Fruit fly (Drosophila melanogaster) whole organism, wandering third instar larva: ENCODE measurements around the gene Rsph1.

ENCODE experiments used
- Abd-B ChIP-seq: fragments of >200 bp; optimal IDR thresholded peaks from 2 replicates; lab custom pipeline; 2017; ENCODE audit warnings: missing biosample characterization, missing genetic modification characterization
- CG9705 ChIP-seq: fragments of 200-800 bp; sonication (Bioruptor generic); optimal IDR thresholded peaks from 2 replicates; lab custom pipeline; 2018; ENCODE audit warnings: missing biosample characterization, mild to moderate bottlenecking, missing genetic modification characterization
- Dfd ChIP-seq: fragments of >200 bp; optimal IDR thresholded peaks from 2 replicates; lab custom pipeline; 2017; ENCODE audit warnings: missing biosample characterization, missing genetic modification characterization
- GATAd ChIP-seq: sonication (Bioruptor generic); optimal IDR thresholded peaks from 2 replicates; lab custom pipeline; 2016; ENCODE audit warnings: missing biosample characterization, missing genetic modification characterization
- Hnf4 ChIP-seq: fragments of 200-800 bp; sonication (Bioruptor generic); optimal IDR thresholded peaks from 2 replicates; lab custom pipeline; 2016; ENCODE audit warnings: missing biosample characterization, mild to moderate bottlenecking, missing genetic modification characterization
- Hr78 ChIP-seq: fragments of >200 bp; optimal IDR thresholded peaks from 2 replicates; lab custom pipeline; 2017; ENCODE audit warnings: missing biosample characterization, missing genetic modification characterization
- OdsH ChIP-seq: fragments of 200-800 bp; sonication (Bioruptor generic); optimal IDR thresholded peaks from 2 replicates; lab custom pipeline; 2016; ENCODE audit warnings: missing biosample characterization, mild to moderate bottlenecking, missing genetic modification characterization
- fru ChIP-seq: fragments of 200-800 bp; sonication (Bioruptor generic); optimal IDR thresholded peaks from 3 replicates; lab custom pipeline; 2016; ENCODE audit warnings: missing biosample characterization, mild to moderate bottlenecking, missing genetic modification characterization
- h ChIP-seq: fragments of 200-800 bp; sonication (Bioruptor generic); optimal IDR thresholded peaks from 3 replicates; lab custom pipeline; 2016; ENCODE audit warnings: missing biosample characterization, mild to moderate bottlenecking, missing genetic modification characterization
- psq ChIP-seq: fragments of 200-800 bp; sonication (Bioruptor generic); optimal IDR thresholded peaks from 3 replicates; lab custom pipeline; 2017; ENCODE audit warnings: missing biosample characterization, mild to moderate bottlenecking, missing genetic modification characterization, moderate library complexity
- sage ChIP-seq: fragments of 200-800 bp; sonication (Bioruptor generic); optimal IDR thresholded peaks from 2 replicates; lab custom pipeline; 2016; ENCODE audit warnings: missing biosample characterization, mild to moderate bottlenecking, missing genetic modification characterization

DNA sequence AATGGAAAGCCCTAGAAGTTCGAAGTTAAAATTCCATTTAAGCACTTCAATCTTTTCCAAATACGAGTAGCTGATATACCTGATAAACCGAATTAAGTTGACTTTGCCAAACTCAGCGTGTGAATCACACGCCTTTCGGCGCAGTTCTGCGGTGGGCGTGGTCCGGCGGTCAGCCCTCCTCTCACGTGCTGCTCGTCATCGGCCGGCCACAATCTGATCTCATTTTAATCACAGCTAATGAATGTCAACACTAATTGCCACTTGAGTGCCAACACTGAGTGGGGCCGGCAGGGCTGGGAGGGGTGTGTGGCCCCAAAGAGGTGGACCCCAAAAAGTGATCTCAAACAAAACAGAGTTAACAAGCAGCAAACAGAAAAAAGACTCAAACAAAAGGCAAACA, 47.3 kb upstream of the Rsph1 start:
- TF ChIP-seq CG9705 (GFP tag; lab: Kevin White, UChicago) (no peak), fru (GFP tag; lab: Kevin White, UChicago) (no peak), Abd-B (no peak), GATAd (GFP tag; lab: Kevin White, UChicago) (no peak), Hnf4 (GFP tag; lab: Kevin White, UChicago) (no peak), Hr78 (no peak), sage (no peak), OdsH (no peak), psq (no peak), h (no peak), Dfd (GFP tag; lab: Kevin White, UChicago) (no peak)
